Fruit fly (Drosophila melanogaster): ENCODE measurements around the gene CG42271.

The CG42271 gene

dm6 chrX:14233843-14234337 lies at the start of gene CG42271:
CG42271 (minus strand) TSS chrX:14234066.
- TF ChIP-seq CG9705 (GFP tag; optimal IDR thresholded peaks at IDR 0.05) (peak; percentile 21), Hr78 (GFP tag; optimal IDR thresholded peaks at IDR 0.05) (no peak), OdsH (GFP tag; optimal IDR thresholded peaks at IDR 0.05) (no peak), psq (GFP tag; optimal IDR thresholded peaks at IDR 0.05) (peak; percentile 22), ey (GFP tag; optimal IDR thresholded peaks at IDR 0.05) (no peak), Hnf4 (GFP tag; optimal IDR thresholded peaks at IDR 0.05) (no peak), rgr (GFP tag; optimal IDR thresholded peaks at IDR 0.05) (peak; percentile 12), sage (GFP tag; optimal IDR thresholded peaks at IDR 0.05) (no peak), Sp1 (GFP tag; optimal IDR thresholded peaks at IDR 0.05) (peak; percentile 33), Rel (GFP tag; optimal IDR thresholded peaks at IDR 0.05) (no peak), Rel (tag; optimal IDR thresholded peaks at IDR 0.05) (peak; percentile 86), Vsx2 (GFP tag; optimal IDR thresholded peaks at IDR 0.05; ENCODE audit: partially characterized antibody) (no peak), GATAd (GFP tag; optimal IDR thresholded peaks at IDR 0.05) (peak; percentile 6), jim (GFP tag; optimal IDR thresholded peaks at IDR 0.05) (no peak), HLH106 (tag; optimal IDR thresholded peaks at IDR 0.05) (peak; percentile 58), brk (GFP tag; optimal IDR thresholded peaks at IDR 0.05) (no peak), foxo (GFP tag; optimal IDR thresholded peaks at IDR 0.05) (peak in 1 of 2 experiments; percentile 44)

- TF ChIP-seq ey (GFP tag; optimal IDR thresholded peaks at IDR 0.05) (no peak), woc (GFP tag; optimal IDR thresholded peaks at IDR 0.05) (no peak), Dfd (GFP tag; optimal IDR thresholded peaks at IDR 0.05) (no peak), foxo (GFP tag; optimal IDR thresholded peaks at IDR 0.05) (no peak), jim (GFP tag; optimal IDR thresholded peaks at IDR 0.05) (no peak), Abd-B (GFP tag; optimal IDR thresholded peaks at IDR 0.05) (no peak), tai (GFP tag; optimal IDR thresholded peaks at IDR 0.05) (no peak)
Observed at dm6 chrX:14277435-14277834, 43.6 kb upstream of the CG42271 start, which contains the start of gene Muc12Ea. Muc12Ea (plus strand) TSS chrX:14277735.

dm6 chrX:14266075-14266474 lies 32.2 kb upstream of the CG42271 start, which contains the start of the genes CG13404 and na:
CG13404 (minus strand) TSS chrX:14266250.
na (plus strand) TSS chrX:14266367.
- TF ChIP-seq OdsH (GFP tag; optimal IDR thresholded peaks at IDR 0.05) (no peak), jim (GFP tag; optimal IDR thresholded peaks at IDR 0.05) (no peak), br (GFP tag; optimal IDR thresholded peaks at IDR 0.05) (no peak), dl (GFP tag; optimal IDR thresholded peaks at IDR 0.05; ENCODE audit: insufficient read depth in 1 of 2, partially characterized antibody in 2 of 2) (no peak), Rel (GFP tag; optimal IDR thresholded peaks at IDR 0.05) (no peak), Rel (tag; optimal IDR thresholded peaks at IDR 0.05) (no peak), lola (GFP tag; optimal IDR thresholded peaks at IDR 0.05) (no peak), sage (GFP tag; optimal IDR thresholded peaks at IDR 0.05) (no peak), psq (GFP tag; optimal IDR thresholded peaks at IDR 0.05) (no peak), dmrt93B (GFP tag; optimal IDR thresholded peaks at IDR 0.05) (no peak), usp (GFP tag; optimal IDR thresholded peaks at IDR 0.05) (no peak), Vsx2 (GFP tag; optimal IDR thresholded peaks at IDR 0.05; ENCODE audit: partially characterized antibody) (no peak), sv (GFP tag; optimal IDR thresholded peaks at IDR 0.05) (no peak), Hr83 (GFP tag; optimal IDR thresholded peaks at IDR 0.05; ENCODE audit: poor library complexity, severe bottlenecking) (no peak), Hr78 (GFP tag; optimal IDR thresholded peaks at IDR 0.05) (no peak), rgr (GFP tag; optimal IDR thresholded peaks at IDR 0.05) (no peak)

- TF ChIP-seq Dfd (GFP tag; optimal IDR thresholded peaks at IDR 0.05) = peak; percentile 11
- TF ChIP-seq Dif (GFP tag; optimal IDR thresholded peaks at IDR 0.05; ENCODE audit: partially characterized antibody) = no peak
Observed at dm6 chrX:14265149-14265548, 31.3 kb upstream of the CG42271 start.

- no peak for TF ChIP-seq sv (GFP tag; optimal IDR thresholded peaks at IDR 0.05)
- no peak for TF ChIP-seq CG32264 (GFP tag; optimal IDR thresholded peaks at IDR 0.05)
- no peak for TF ChIP-seq Hr78 (GFP tag; optimal IDR thresholded peaks at IDR 0.05)
- TF ChIP-seq OdsH (GFP tag; optimal IDR thresholded peaks at IDR 0.05) = no peak
Observed at dm6 chrX:14260863-14261262, 27.0 kb upstream of the CG42271 start, which contains the start of the genes CG46317 and Tat. CG46317 (plus strand) TSS chrX:14261223. Tat (plus strand) TSS chrX:14261223.
